Fruit fly (Drosophila melanogaster) whole organism, wandering third instar larva: ENCODE results near the gene ari-1.

Experiments used
- Abd-B ChIP-seq: fragments of >200 bp; optimal IDR thresholded peaks from 2 replicates; lab custom pipeline; 2017; ENCODE audit warnings: missing biosample characterization, missing genetic modification characterization
- CG32264 ChIP-seq: fragments of 200-800 bp; sonication (Bioruptor generic); optimal IDR thresholded peaks from 2 replicates; lab custom pipeline; 2016; ENCODE audit warnings: missing biosample characterization, missing genetic modification characterization
- CrebA ChIP-seq: fragments of 200-800 bp; sonication (Bioruptor generic); optimal IDR thresholded peaks from 2 replicates; lab custom pipeline; 2016; ENCODE audit warnings: missing biosample characterization, mild to moderate bottlenecking, missing genetic modification characterization, borderline replicate concordance
- Dfd ChIP-seq: fragments of >200 bp; optimal IDR thresholded peaks from 2 replicates; lab custom pipeline; 2017; ENCODE audit warnings: missing biosample characterization, missing genetic modification characterization
- Dif ChIP-seq: fragments of 200-275, 200-300 bp; sonication (Bioruptor generic); optimal IDR thresholded peaks from 2 replicates; lab custom pipeline; 2018; ENCODE audit warnings: missing biosample characterization, missing genetic modification characterization; ENCODE audit not compliant: partially characterized antibody
- GATAd ChIP-seq: sonication (Bioruptor generic); optimal IDR thresholded peaks from 2 replicates; lab custom pipeline; 2016; ENCODE audit warnings: missing biosample characterization, missing genetic modification characterization
- Hnf4 ChIP-seq: fragments of 200-800 bp; sonication (Bioruptor generic); optimal IDR thresholded peaks from 2 replicates; lab custom pipeline; 2016; ENCODE audit warnings: missing biosample characterization, mild to moderate bottlenecking, missing genetic modification characterization
- Hr78 ChIP-seq: fragments of >200 bp; optimal IDR thresholded peaks from 2 replicates; lab custom pipeline; 2017; ENCODE audit warnings: missing biosample characterization, missing genetic modification characterization
- Jra ChIP-seq: sonication (Bioruptor generic); optimal IDR thresholded peaks from 2 replicates; lab custom pipeline; 2016; ENCODE audit warnings: missing biosample characterization, missing genetic modification characterization
- Mio ChIP-seq: sonication (Bioruptor generic); optimal IDR thresholded peaks from 2 replicates; lab custom pipeline; 2016; ENCODE audit warnings: missing biosample characterization, missing genetic modification characterization
- Myc ChIP-seq: fragments of >200 bp; optimal IDR thresholded peaks from 2 replicates; lab custom pipeline; 2017
- N ChIP-seq: fragments of >200 bp; optimal IDR thresholded peaks from 2 replicates; lab custom pipeline; 2018; ENCODE audit warnings: missing biosample characterization, missing external identifiers, missing genetic modification characterization
- OdsH ChIP-seq: fragments of 200-800 bp; sonication (Bioruptor generic); optimal IDR thresholded peaks from 2 replicates; lab custom pipeline; 2016; ENCODE audit warnings: missing biosample characterization, mild to moderate bottlenecking, missing genetic modification characterization
- Rel ChIP-seq, 2 experiments: fragments of 200-800 bp; sonication (Bioruptor generic) in 1 of 2; optimal IDR thresholded peaks; 2 replicates in 1 of 2; 3 replicates in 1 of 2; lab custom pipeline; 2016 to 2019; ENCODE audit warnings: mild to moderate bottlenecking in 2 of 2, missing biosample characterization in 2 of 2, missing genetic modification characterization in 2 of 2, moderate library complexity in 1 of 2
- Sp1 ChIP-seq: fragments of 200-800 bp; sonication (Bioruptor generic); optimal IDR thresholded peaks from 3 replicates; lab custom pipeline; 2019; ENCODE audit warnings: missing biosample characterization, mild to moderate bottlenecking, missing genetic modification characterization, moderate library complexity
- br ChIP-seq: fragments of 200-800 bp; sonication (Bioruptor generic); optimal IDR thresholded peaks from 2 replicates; lab custom pipeline; 2016; ENCODE audit warnings: missing biosample characterization, missing genetic modification characterization
- brk ChIP-seq: fragments of 200-800 bp; sonication (Bioruptor generic); optimal IDR thresholded peaks from 2 replicates; lab custom pipeline; 2016; ENCODE audit warnings: missing biosample characterization, mild to moderate bottlenecking, missing genetic modification characterization
- dl ChIP-seq, 2 experiments: fragments of 175-275, 200-275 bp in 1 of 2; fragments of 200-275 bp in 1 of 2; sonication (Bioruptor generic); optimal IDR thresholded peaks; lab custom pipeline; 2018; ENCODE audit warnings: mild to moderate bottlenecking in 2 of 2, missing biosample characterization in 2 of 2, missing genetic modification characterization in 2 of 2, moderate library complexity in 2 of 2; ENCODE audit not compliant: partially characterized antibody in 2 of 2, insufficient read depth in 1 of 2
- dmrt93B ChIP-seq: fragments of 200-800 bp; sonication (Bioruptor generic); optimal IDR thresholded peaks from 2 replicates; lab custom pipeline; 2018; ENCODE audit warnings: missing biosample characterization, mild to moderate bottlenecking, missing genetic modification characterization
- dsf ChIP-seq: sonication (Bioruptor generic); optimal IDR thresholded peaks from 2 replicates; lab custom pipeline; 2016; ENCODE audit warnings: missing biosample characterization, missing genetic modification characterization, borderline replicate concordance
- foxo ChIP-seq, 2 experiments: fragments of 200-800 bp; sonication (Bioruptor generic); optimal IDR thresholded peaks; 2 replicates in 1 of 2; 3 replicates in 1 of 2; lab custom pipeline; 2016 to 2017; ENCODE audit warnings: missing biosample characterization in 2 of 2, missing genetic modification characterization in 2 of 2
- fru ChIP-seq: fragments of 200-800 bp; sonication (Bioruptor generic); optimal IDR thresholded peaks from 3 replicates; lab custom pipeline; 2016; ENCODE audit warnings: missing biosample characterization, mild to moderate bottlenecking, missing genetic modification characterization
- lola ChIP-seq: fragments of >200 bp; optimal IDR thresholded peaks from 2 replicates; lab custom pipeline; 2017; ENCODE audit warnings: missing biosample characterization, missing genetic modification characterization
- psq ChIP-seq: fragments of 200-800 bp; sonication (Bioruptor generic); optimal IDR thresholded peaks from 3 replicates; lab custom pipeline; 2017; ENCODE audit warnings: missing biosample characterization, mild to moderate bottlenecking, missing genetic modification characterization, moderate library complexity
- rgr ChIP-seq: fragments of 200-800 bp; sonication (Bioruptor generic); optimal IDR thresholded peaks from 3 replicates; lab custom pipeline; 2016; ENCODE audit warnings: missing biosample characterization, mild to moderate bottlenecking, missing genetic modification characterization
- sv ChIP-seq: fragments of 200-800 bp; sonication (Bioruptor generic); optimal IDR thresholded peaks from 3 replicates; lab custom pipeline; 2016; ENCODE audit warnings: missing biosample characterization, missing genetic modification characterization
- tai ChIP-seq: sonication (Bioruptor generic); optimal IDR thresholded peaks from 2 replicates; lab custom pipeline; 2016; ENCODE audit warnings: missing biosample characterization, missing genetic modification characterization
- usp ChIP-seq: fragments of >200 bp; optimal IDR thresholded peaks from 2 replicates; lab custom pipeline; 2017; ENCODE audit warnings: missing biosample characterization, missing genetic modification characterization
- woc ChIP-seq: sonication (Bioruptor generic); optimal IDR thresholded peaks from 2 replicates; lab custom pipeline; 2016; ENCODE audit warnings: missing biosample characterization, mild to moderate bottlenecking, missing genetic modification characterization

ari-1 gene

dm6 chrX:18136910-18137849 is at the start of gene ari-1:
Gene ari-1 (minus strand): TSS chrX:18137784.
- no peak for TF ChIP-seq Sp1 (GFP tag; lab: Kevin White, UChicago)
- TF ChIP-seq N, result peak; percentile 85
- TF ChIP-seq Abd-B (GFP tag; lab: Kevin White, UChicago), result peak; percentile 21
- TF ChIP-seq lola (GFP tag; lab: Kevin White, UChicago), result peak; percentile 38
- peak; percentile 1 for TF ChIP-seq fru
- no peak for TF ChIP-seq OdsH (GFP tag; lab: Kevin White, UChicago)
- no peak for TF ChIP-seq dl (GFP tag; optimal IDR thresholded peaks at IDR 0.05; lab: Kevin White, UChicago; ENCODE audit: insufficient read depth in 1 of 2, partially characterized antibody in 2 of 2)
- no peak for TF ChIP-seq sv (GFP tag; lab: Kevin White, UChicago)
- TF ChIP-seq Jra, result no peak
- TF ChIP-seq Hr78 (GFP tag; lab: Kevin White, UChicago), result no peak
- TF ChIP-seq usp, result no peak
- TF ChIP-seq CG32264 (GFP tag; lab: Kevin White, UChicago), result no peak
- peak in 1 of 2 experiments; percentile 2 for TF ChIP-seq foxo (GFP tag; optimal IDR thresholded peaks at IDR 0.05; lab: Kevin White, UChicago)
- TF ChIP-seq br (GFP tag; lab: Kevin White, UChicago), result no peak
- TF ChIP-seq rgr, result no peak
- TF ChIP-seq tai (GFP tag; lab: Kevin White, UChicago), result no peak
- TF ChIP-seq CrebA (GFP tag; lab: Kevin White, UChicago), result no peak
- no peak for TF ChIP-seq woc (GFP tag; lab: Kevin White, UChicago)
- TF ChIP-seq psq (GFP tag; lab: Kevin White, UChicago), result peak; percentile 41
- TF ChIP-seq, all 38 proteins: peak for 6

dm6 chrX:18185944-18186343 is 48.4 kb upstream of the ari-1 start:
- no peak for TF ChIP-seq Rel (GFP tag; optimal IDR thresholded peaks at IDR 0.05; lab: Kevin White, UChicago)
- TF ChIP-seq Rel (tag; optimal IDR thresholded peaks at IDR 0.05; lab: Kevin White, UChicago), result no peak
- no peak for TF ChIP-seq woc (GFP tag; lab: Kevin White, UChicago)
- TF ChIP-seq N, result no peak
- TF ChIP-seq dl (GFP tag; optimal IDR thresholded peaks at IDR 0.05; lab: Kevin White, UChicago; ENCODE audit: insufficient read depth in 1 of 2, partially characterized antibody in 2 of 2), result no peak
- TF ChIP-seq Hnf4, result no peak

- TF ChIP-seq Hr78 (GFP tag; lab: Kevin White, UChicago) (no peak), CrebA (GFP tag; lab: Kevin White, UChicago) (no peak), Dif (GFP tag; lab: Kevin White, UChicago) (no peak)
Observed at dm6 chrX:18181152-18181551, 43.6 kb upstream of the ari-1 start.

- no peak for TF ChIP-seq dsf (GFP tag; lab: Kevin White, UChicago)
- TF ChIP-seq GATAd (GFP tag; lab: Kevin White, UChicago), result no peak
- no peak for TF ChIP-seq Sp1 (GFP tag; lab: Kevin White, UChicago)
- TF ChIP-seq CrebA (GFP tag; lab: Kevin White, UChicago), result no peak
- no peak for TF ChIP-seq Mio (GFP tag; lab: Kevin White, UChicago)
- no peak for TF ChIP-seq Dfd (GFP tag; lab: Kevin White, UChicago)
- no peak for TF ChIP-seq psq (GFP tag; lab: Kevin White, UChicago)
Observed at dm6 chrX:18179372-18179771, 41.8 kb upstream of the ari-1 start, which contains the start of gene Andorra. Gene Andorra (minus strand): TSS chrX:18179472.

- TF ChIP-seq foxo (GFP tag; optimal IDR thresholded peaks at IDR 0.05; lab: Kevin White, UChicago) (no peak), brk (no peak), Myc (lab: Kevin White, UChicago) (no peak), dsf (GFP tag; lab: Kevin White, UChicago) (no peak), GATAd (GFP tag; lab: Kevin White, UChicago) (no peak), CG32264 (GFP tag; lab: Kevin White, UChicago) (no peak), Dfd (GFP tag; lab: Kevin White, UChicago) (no peak), br (GFP tag; lab: Kevin White, UChicago) (no peak), Hnf4 (no peak), Jra (no peak), Abd-B (GFP tag; lab: Kevin White, UChicago) (no peak), dmrt93B (GFP tag; lab: Kevin White, UChicago) (no peak), CrebA (GFP tag; lab: Kevin White, UChicago) (no peak), tai (GFP tag; lab: Kevin White, UChicago) (no peak), usp (no peak)
Observed at dm6 chrX:18177312-18177711, 39.7 kb upstream of the ari-1 start, which contains the start of gene Frq2. Gene Frq2 (plus strand): TSS chrX:18177612.
